Worm (Caenorhabditis elegans) whole organism, L4/young adult: ENCODE results near the gene C45G9.15.

Experiments used
- W03F9.2 ChIP-seq: fragments of 150-350 bp; optimal IDR thresholded peaks from 2 replicates; lab custom pipeline; 2014; ENCODE audit warnings: missing biosample characterization, missing genetic modification characterization
- dao-5 ChIP-seq: sonication (generic microtip); optimal IDR thresholded peaks from 2 replicates; lab custom pipeline; 2016; ENCODE audit warnings: missing genotype, missing genetic modification characterization, moderate library complexity, missing compliant biosample characterization

- TF ChIP-seq W03F9.2 (tag; lab: Kevin White, UChicago) (no peak), dao-5 (tag; lab: Kevin White, UChicago) (no peak)
Measured at ce11 chrIII:5036158-5036557, 15.7 kb downstream of the C45G9.15 start, which contains the start of gene C45G9.6.
